Worm (Caenorhabditis elegans): Measurements from ENCODE around the gene grl-6.

DNA sequence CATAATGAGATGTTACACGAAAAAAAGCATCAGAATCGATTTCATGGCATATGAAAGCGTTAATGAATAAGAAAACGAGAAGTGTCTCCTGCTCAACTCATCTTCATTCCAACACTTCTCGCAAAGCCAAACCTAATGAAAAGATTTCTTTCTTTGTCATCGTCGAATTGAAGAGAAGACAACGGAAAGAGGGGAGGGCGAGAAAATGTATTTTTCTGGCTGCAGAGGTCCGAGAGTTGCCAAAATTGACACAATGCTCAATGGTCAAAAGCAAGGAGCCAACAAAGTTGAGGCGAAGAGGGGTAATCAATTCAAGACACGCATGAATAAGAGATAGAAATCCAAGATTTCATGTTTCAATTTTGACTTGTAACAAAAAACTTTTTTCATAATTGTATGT is 31.6 kb downstream of the grl-6 start:
- TF ChIP-seq klf-2 (GFP tag; conservative IDR thresholded peaks at IDR 0.05) (no peak), tab-1 (GFP tag; IDR thresholded peaks at IDR 0.05) (no peak), ztf-29 (GFP tag; IDR thresholded peaks at IDR 0.05) (no peak), med-1 (GFP tag; optimal IDR thresholded peaks at IDR 0.05; ENCODE audit: insufficient read depth) (no peak)

Data from whole organism, midembryonic.